Fruit fly (Drosophila melanogaster) whole organism, embryonic: ENCODE results near the gene HINT1.

Experiments
- ATbp ChIP-seq: fragments of 200-800 bp; sonication (Bioruptor generic); optimal IDR thresholded peaks from 2 replicates; lab custom pipeline; 2017; ENCODE audit warnings: missing biosample characterization, mild to moderate bottlenecking, missing genetic modification characterization, missing genetic modification reagents
- B-H1 ChIP-seq: fragments of 200-800 bp; sonication (Bioruptor generic); IDR thresholded peaks from 3 replicates; pipeline ENCODE4 v1.3.6; 2022; ENCODE audit warnings: missing biosample characterization, missing genetic modification characterization
- CG10366 ChIP-seq: fragments of 200-800 bp; sonication (Bioruptor generic); IDR thresholded peaks from 2 replicates; pipeline ENCODE4 v1.3.6; 2022; ENCODE audit warnings: missing biosample characterization, missing genetic modification characterization
- CG12104 ChIP-seq: fragments of 200-800 bp; sonication (Bioruptor generic); optimal IDR thresholded peaks from 3 replicates; lab custom pipeline; 2016; ENCODE audit warnings: missing biosample characterization, missing genetic modification characterization
- CG12391 ChIP-seq: fragments of 200-800 bp; sonication (Bioruptor generic); optimal IDR thresholded peaks from 3 replicates; lab custom pipeline; 2018; ENCODE audit warnings: missing biosample characterization, mild to moderate bottlenecking, missing genetic modification characterization, moderate library complexity
- CG12659 ChIP-seq: fragments of 200-800 bp; sonication (Bioruptor generic); optimal IDR thresholded peaks from 3 replicates; lab custom pipeline; 2017; ENCODE audit warnings: mild to moderate bottlenecking, missing biosample characterization, missing genetic modification reagents, missing genetic modification characterization
- CG13287 ChIP-seq: fragments of 200-800 bp; sonication (Bioruptor generic); IDR thresholded peaks from 2 replicates; pipeline ENCODE4 v1.3.6; 2022; ENCODE audit warnings: missing biosample characterization, missing genetic modification characterization; ENCODE audit not compliant: partially characterized antibody
- CG14441 ChIP-seq: fragments of 200-800 bp; sonication (Bioruptor generic); IDR thresholded peaks from 2 replicates; pipeline ENCODE4 v1.3.6; 2022; ENCODE audit warnings: missing biosample characterization, missing genetic modification characterization
- CG14710 ChIP-seq: fragments of 200-800 bp; sonication (Bioruptor generic); optimal IDR thresholded peaks from 3 replicates; lab custom pipeline; 2019; ENCODE audit warnings: missing biosample characterization, mild to moderate bottlenecking, missing genetic modification characterization, moderate library complexity
- CG1603 ChIP-seq: fragments of 200-800 bp; sonication (Bioruptor generic); optimal IDR thresholded peaks from 2 replicates; lab custom pipeline; 2019; ENCODE audit warnings: missing biosample characterization, mild to moderate bottlenecking, missing genetic modification characterization, moderate library complexity
- CG17361 ChIP-seq: fragments of 200-800 bp; sonication (Bioruptor generic); IDR thresholded peaks from 3 replicates; pipeline ENCODE4 v1.3.6; 2022; ENCODE audit warnings: missing biosample characterization, missing genetic modification characterization
- CG18619 ChIP-seq: fragments of 200-800 bp; sonication (Bioruptor generic); optimal IDR thresholded peaks from 3 replicates; lab custom pipeline; 2017; ENCODE audit warnings: missing biosample characterization, mild to moderate bottlenecking, missing genetic modification characterization
- CG31388 ChIP-seq: fragments of 200-800 bp; sonication (Bioruptor generic); optimal IDR thresholded peaks from 2 replicates; lab custom pipeline; 2016; ENCODE audit warnings: missing biosample characterization, missing genetic modification characterization
- CG3163 ChIP-seq: fragments of 200-800 bp; sonication (Bioruptor generic); optimal IDR thresholded peaks from 3 replicates; lab custom pipeline; 2016; ENCODE audit warnings: missing biosample characterization, missing genetic modification characterization
- CG3847 ChIP-seq: fragments of 200-800 bp; sonication (Bioruptor generic); IDR thresholded peaks from 2 replicates; pipeline ENCODE4 v1.3.6; 2022; ENCODE audit warnings: missing biosample characterization, missing genetic modification characterization
- CG6683 ChIP-seq: fragments of 200-800 bp; sonication (Bioruptor generic); optimal IDR thresholded peaks from 2 replicates; lab custom pipeline; 2017; ENCODE audit warnings: missing biosample characterization, mild to moderate bottlenecking, missing genetic modification characterization, missing genetic modification reagents
- CG8359 ChIP-seq: fragments of 200-800 bp; sonication (Bioruptor generic); optimal IDR thresholded peaks from 2 replicates; lab custom pipeline; 2017; ENCODE audit warnings: missing biosample characterization, mild to moderate bottlenecking, missing genetic modification characterization, borderline replicate concordance
- CG8765 ChIP-seq: fragments of 200-800 bp; sonication (Bioruptor generic); IDR thresholded peaks from 2 replicates; pipeline ENCODE4 v1.3.6; 2022; ENCODE audit warnings: missing biosample characterization, missing genetic modification characterization
- CG9817 ChIP-seq: fragments of 200-800 bp; sonication (Bioruptor generic); optimal IDR thresholded peaks from 2 replicates; lab custom pipeline; 2018; ENCODE audit warnings: missing biosample characterization, mild to moderate bottlenecking, missing genetic modification characterization, moderate library complexity
- CrebB ChIP-seq: fragments of 200-800 bp; sonication (Bioruptor generic); optimal IDR thresholded peaks from 3 replicates; lab custom pipeline; 2018; ENCODE audit warnings: missing biosample characterization, mild to moderate bottlenecking, missing genetic modification characterization
- Dll ChIP-seq: fragments of 200-800 bp; sonication (Bioruptor generic); IDR thresholded peaks from 4 replicates; pipeline ENCODE4 v1.3.6; 2022; ENCODE audit warnings: missing biosample characterization, missing genetic modification characterization; ENCODE audit not compliant: partially characterized antibody
- E2f1 ChIP-seq: fragments of 200-800 bp; sonication (Bioruptor generic); IDR thresholded peaks from 2 replicates; pipeline ENCODE4 v1.3.6; 2022; ENCODE audit warnings: missing biosample characterization, missing genetic modification characterization
- Ets97D ChIP-seq: fragments of 200-800 bp; sonication (Bioruptor generic); optimal IDR thresholded peaks from 3 replicates; lab custom pipeline; 2016; ENCODE audit warnings: missing biosample characterization, missing genetic modification characterization
- Hmx ChIP-seq: fragments of 200-800 bp; sonication (Bioruptor generic); optimal IDR thresholded peaks from 2 replicates; lab custom pipeline; 2016; ENCODE audit warnings: missing biosample characterization, missing genetic modification characterization
- NFAT ChIP-seq: fragments of 200-800 bp; sonication (Bioruptor generic); IDR thresholded peaks from 2 replicates; pipeline ENCODE4 v1.3.6; 2022; ENCODE audit warnings: missing biosample characterization, missing genetic modification characterization
- Ptx1 ChIP-seq: fragments of 200-800 bp; sonication (Bioruptor generic); IDR thresholded peaks from 2 replicates; pipeline ENCODE4 v1.3.6; 2022; ENCODE audit warnings: missing biosample characterization, missing genetic modification characterization
- Side ChIP-seq: fragments of 200-800 bp; sonication (Bioruptor generic); optimal IDR thresholded peaks from 2 replicates; lab custom pipeline; 2016; ENCODE audit warnings: missing biosample characterization, missing genetic modification characterization
- ase ChIP-seq: fragments of 200-800 bp; sonication (Bioruptor generic); IDR thresholded peaks from 3 replicates; pipeline ENCODE4 v1.3.6; 2022; ENCODE audit warnings: missing biosample characterization, missing genetic modification characterization
- bbx ChIP-seq: fragments of 200-800 bp; sonication (Bioruptor generic); IDR thresholded peaks from 2 replicates; pipeline ENCODE4 v1.3.6; 2022; ENCODE audit warnings: missing biosample characterization, missing genetic modification characterization; ENCODE audit not compliant: partially characterized antibody
- bsh ChIP-seq, 2 experiments: fragments of 200-800 bp; sonication (Bioruptor generic); optimal IDR thresholded peaks; 2 replicates each; lab custom pipeline; 2017 to 2018; ENCODE audit warnings: mild to moderate bottlenecking in 2 of 2, missing biosample characterization in 2 of 2, missing genetic modification characterization in 2 of 2, moderate library complexity in 1 of 2
- crp ChIP-seq, 2 experiments: fragments of 200-800 bp; sonication (Bioruptor generic); optimal IDR thresholded peaks; 2 replicates in 1 of 2; 3 replicates in 1 of 2; lab custom pipeline; 2017; ENCODE audit warnings: missing biosample characterization in 2 of 2, missing genetic modification characterization in 2 of 2, mild to moderate bottlenecking in 1 of 2, moderate library complexity in 1 of 2
- en ChIP-seq: fragments of 200-800 bp; sonication (Bioruptor generic); optimal IDR thresholded peaks from 2 replicates; lab custom pipeline; 2016; ENCODE audit warnings: missing biosample characterization, missing genetic modification characterization
- eve ChIP-seq, 2 experiments: fragments of >200 bp; optimal IDR thresholded peaks; 2 replicates each; lab custom pipeline; 2017; ENCODE audit warnings: missing biosample characterization in 2 of 2, missing genetic modification characterization in 2 of 2
- fd96Cb ChIP-seq: fragments of 200-800 bp; sonication (Bioruptor generic); optimal IDR thresholded peaks from 2 replicates; lab custom pipeline; 2018; ENCODE audit warnings: missing biosample characterization, mild to moderate bottlenecking, missing genetic modification characterization, moderate library complexity
- fru ChIP-seq: fragments of >200 bp; optimal IDR thresholded peaks from 2 replicates; lab custom pipeline; 2017
- gem ChIP-seq: fragments of 200-800 bp; sonication (Bioruptor generic); optimal IDR thresholded peaks from 2 replicates; lab custom pipeline; 2019; ENCODE audit warnings: missing biosample characterization, mild to moderate bottlenecking, missing genetic modification characterization, moderate library complexity
- gro ChIP-seq: fragments of 200-800 bp; sonication (Bioruptor generic); optimal IDR thresholded peaks from 2 replicates; lab custom pipeline; 2016; ENCODE audit warnings: missing biosample characterization, missing genetic modification characterization
- jing ChIP-seq: fragments of 200-800 bp; sonication (Bioruptor generic); optimal IDR thresholded peaks from 2 replicates; lab custom pipeline; 2018; ENCODE audit warnings: missing biosample characterization, mild to moderate bottlenecking, missing genetic modification characterization
- jumu ChIP-seq: fragments of 200-800 bp; sonication (Bioruptor generic); optimal IDR thresholded peaks from 3 replicates; lab custom pipeline; 2016; ENCODE audit warnings: missing biosample characterization, missing genetic modification characterization
- lola ChIP-seq, 3 experiments: fragments of >200 bp in 2 of 3; fragments of 200-800 bp in 1 of 3; sonication (Bioruptor generic) in 1 of 3; optimal IDR thresholded peaks; 2 replicates each; lab custom pipeline; 2017 to 2019; ENCODE audit warnings: missing biosample characterization in 3 of 3, missing genetic modification characterization in 3 of 3, mild to moderate bottlenecking in 1 of 3, moderate library complexity in 1 of 3
- mam ChIP-seq: fragments of 200-800 bp; sonication (Bioruptor generic); optimal IDR thresholded peaks from 3 replicates; lab custom pipeline; 2016; ENCODE audit warnings: missing biosample characterization, missing genetic modification characterization
- nerfin-1 ChIP-seq: fragments of 200-800 bp; sonication (Bioruptor generic); optimal IDR thresholded peaks from 3 replicates; lab custom pipeline; 2019; ENCODE audit warnings: missing biosample characterization, mild to moderate bottlenecking, missing genetic modification characterization, moderate library complexity
- nerfin-2 ChIP-seq: fragments of 200-800 bp; sonication (Bioruptor generic); IDR thresholded peaks from 2 replicates; pipeline ENCODE4 v1.3.6; 2022; ENCODE audit warnings: missing biosample characterization, missing genetic modification characterization; ENCODE audit not compliant: partially characterized antibody
- org-1 ChIP-seq: fragments of 200-800 bp; sonication (Bioruptor generic); optimal IDR thresholded peaks from 2 replicates; lab custom pipeline; 2017; ENCODE audit warnings: missing biosample characterization, missing genetic modification characterization
- pho ChIP-seq: fragments of 200-800 bp; sonication (Bioruptor generic); optimal IDR thresholded peaks from 2 replicates; lab custom pipeline; 2016; ENCODE audit warnings: missing biosample characterization, missing genetic modification characterization
- pzg ChIP-seq: fragments of 200-800 bp; sonication (Bioruptor generic); optimal IDR thresholded peaks from 3 replicates; lab custom pipeline; 2018; ENCODE audit warnings: missing biosample characterization, mild to moderate bottlenecking, missing genetic modification characterization, moderate library complexity
- rib ChIP-seq: fragments of 200-800 bp; sonication (Bioruptor generic); IDR thresholded peaks from 2 replicates; pipeline ENCODE4 v1.3.6; 2022; ENCODE audit warnings: missing biosample characterization, missing genetic modification characterization
- schlank ChIP-seq: fragments of 200-800 bp; sonication (Bioruptor generic); optimal IDR thresholded peaks from 2 replicates; lab custom pipeline; 2018; ENCODE audit warnings: missing biosample characterization, mild to moderate bottlenecking, missing genetic modification characterization
- ssp ChIP-seq: fragments of 200-800 bp; sonication (Bioruptor generic); IDR thresholded peaks from 2 replicates; pipeline ENCODE4 v1.3.6; 2022; ENCODE audit warnings: missing biosample characterization, missing genetic modification characterization
- tna ChIP-seq: fragments of 200-800 bp; sonication (Bioruptor generic); IDR thresholded peaks from 2 replicates; pipeline ENCODE4 v1.3.6; 2022; ENCODE audit warnings: missing biosample characterization, missing genetic modification characterization; ENCODE audit not compliant: partially characterized antibody
- zf30C ChIP-seq: fragments of 200-800 bp; sonication (Bioruptor generic); optimal IDR thresholded peaks from 3 replicates; lab custom pipeline; 2018; ENCODE audit warnings: missing biosample characterization, mild to moderate bottlenecking, missing genetic modification characterization

Gene HINT1

dm6 chr2L:2744852-2745251, 25.1 kb upstream of the HINT1 start, which contains the start of the genes CG9961 and Cwc25 (continued):
- TF ChIP-seq CG8765 (no peak), jumu (GFP tag; lab: Kevin White, UChicago) (no peak), en (GFP tag; lab: Kevin White, UChicago) (no peak), CG14441 (GFP tag; lab: Robert Waterston, UW) (no peak), Hmx (GFP tag; lab: Kevin White, UChicago) (no peak), bbx (GFP tag; lab: Robert Waterston, UW) (no peak), pzg (GFP tag; lab: Kevin White, UChicago) (peak; percentile 44), CG17361 (GFP tag; lab: Robert Waterston, UW) (0 out of 3 replicates have a peak, but pooled peaks have one; percentile 24), org-1 (GFP tag; lab: Kevin White, UChicago) (no peak), CG31388 (no peak), mam (GFP tag; lab: Kevin White, UChicago) (no peak), bsh (GFP tag; optimal IDR thresholded peaks at IDR 0.05; lab: Kevin White, UChicago) (no peak), CG3847 (0 out of 2 replicates have a peak, but pooled peaks have one; percentile 33), CG14710 (peak; percentile 53), ase (GFP tag; lab: Robert Waterston, UW) (no peak), crp (GFP tag; optimal IDR thresholded peaks at IDR 0.05; lab: Kevin White, UChicago) (peak; percentile 48 to 88), ATbp (GFP tag; lab: Kevin White, UChicago) (no peak), CG10366 (GFP tag; lab: Robert Waterston, UW) (no peak), ssp (no peak), Side (no peak), rib (GFP tag; lab: Robert Waterston, UW) (no peak), B-H1 (GFP tag; lab: Robert Waterston, UW) (no peak), lola (GFP tag; optimal IDR thresholded peaks at IDR 0.05; lab: Kevin White, UChicago) (no peak), CG12104 (GFP tag; lab: Kevin White, UChicago) (no peak), Ets97D (GFP tag; lab: Kevin White, UChicago) (no peak), fd96Cb (tag; lab: Kevin White, UChicago) (no peak), jing (GFP tag; lab: Kevin White, UChicago) (no peak), CG6683 (GFP tag; lab: Kevin White, UChicago) (no peak), CG3163 (GFP tag; lab: Kevin White, UChicago) (no peak), CG1603 (tag; lab: Kevin White, UChicago) (no peak), schlank (tag; lab: Kevin White, UChicago) (no peak), fru (lab: Kevin White, UChicago) (no peak), eve (GFP tag; optimal IDR thresholded peaks at IDR 0.05; lab: Kevin White, UChicago) (no peak), tna (GFP tag; lab: Robert Waterston, UW) (no peak), CG12391 (tag; lab: Kevin White, UChicago) (no peak), CrebB (tag; lab: Kevin White, UChicago) (no peak), E2f1 (peak; percentile 24; the same call in 1 of the 2 replicates), gem (tag; lab: Kevin White, UChicago) (no peak), CG18619 (GFP tag; lab: Kevin White, UChicago) (no peak), pho (GFP tag; lab: Kevin White, UChicago) (no peak), nerfin-1 (tag; lab: Kevin White, UChicago) (peak; percentile 29), CG13287 (GFP tag; lab: Robert Waterston, UW) (no peak), CG12659 (GFP tag; lab: Kevin White, UChicago) (no peak), CG8359 (GFP tag; lab: Kevin White, UChicago) (no peak), CG9817 (tag; lab: Kevin White, UChicago) (no peak), gro (GFP tag; lab: Kevin White, UChicago) (no peak), zf30C (no peak), Dll (GFP tag; lab: Robert Waterston, UW) (0 out of 4 replicates have a peak, but pooled peaks have one; percentile 29), nerfin-2 (GFP tag; lab: Robert Waterston, UW) (no peak), NFAT (no peak), Ptx1 (no peak)
